Fruit fly (Drosophila melanogaster): ENCODE results near the gene CG4613.

Gene CG4613

DNA sequence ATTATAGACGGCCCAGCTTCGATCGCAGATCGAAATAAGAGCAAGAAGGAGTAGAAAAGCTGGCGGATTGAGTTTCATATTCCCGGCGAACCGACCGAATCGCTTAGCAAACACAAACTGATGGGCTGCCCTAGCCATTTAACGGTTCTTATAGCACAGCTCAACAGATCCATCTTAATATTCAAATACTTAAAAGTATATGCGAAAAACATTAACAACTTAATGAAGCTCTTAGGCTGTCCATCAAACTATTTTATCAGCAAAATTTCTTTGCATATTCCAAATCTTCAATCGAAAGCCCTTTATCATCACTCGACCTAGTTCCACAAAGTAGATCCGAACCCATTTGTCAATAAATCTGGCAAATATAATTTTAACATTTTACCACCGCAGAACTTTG lies at the start of gene CG4613:
Gene CG4613 (minus strand): TSS at position 101 of the 400 bp plus-strand sequence.
- no peak for TF ChIP-seq noc (tag; optimal IDR thresholded peaks at IDR 0.05)

DNA sequence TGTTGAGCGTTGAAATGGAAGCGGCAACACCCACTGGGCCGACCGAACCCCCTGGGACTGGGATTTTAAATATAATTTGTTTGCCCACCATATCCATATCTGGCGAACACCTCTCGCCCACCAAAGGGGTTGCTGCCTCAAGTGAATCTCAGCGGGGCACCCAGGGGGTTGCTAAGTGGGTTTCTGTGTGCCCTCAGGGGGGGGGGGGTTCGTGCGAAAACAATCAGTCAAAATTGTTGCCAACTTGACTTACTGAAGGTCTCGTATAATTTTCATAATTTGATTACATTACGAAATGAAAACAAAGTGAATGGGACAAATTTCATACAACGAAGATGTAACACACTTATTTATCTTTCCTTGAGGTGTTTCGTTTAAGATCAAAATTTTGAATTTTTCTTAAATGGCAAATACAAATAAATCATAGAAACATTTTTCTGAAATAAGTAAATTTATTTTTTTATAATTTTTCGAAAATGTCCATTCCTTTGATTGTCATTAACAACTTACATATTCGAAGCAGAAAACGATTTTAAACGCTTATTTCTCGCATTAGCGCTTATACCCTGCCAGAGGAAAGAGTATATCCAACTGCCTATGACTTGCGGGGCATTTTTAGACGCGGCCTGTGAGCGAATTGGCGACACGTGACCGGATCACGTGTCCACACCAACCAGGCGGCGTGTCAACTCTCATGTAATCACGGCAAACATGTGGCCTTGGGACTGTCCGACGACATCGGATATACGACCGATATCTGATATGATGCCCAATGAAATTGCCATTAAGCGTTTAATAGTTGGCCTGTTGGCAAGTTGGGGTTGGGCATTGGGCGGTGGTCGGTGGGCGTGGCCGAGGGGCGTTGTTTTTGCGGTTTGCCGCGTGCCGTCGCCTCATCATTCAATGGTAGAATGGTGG lies 48.4 kb upstream of the CG4613 start:
- TF ChIP-seq noc (tag; optimal IDR thresholded peaks at IDR 0.05), result no peak

DNA sequence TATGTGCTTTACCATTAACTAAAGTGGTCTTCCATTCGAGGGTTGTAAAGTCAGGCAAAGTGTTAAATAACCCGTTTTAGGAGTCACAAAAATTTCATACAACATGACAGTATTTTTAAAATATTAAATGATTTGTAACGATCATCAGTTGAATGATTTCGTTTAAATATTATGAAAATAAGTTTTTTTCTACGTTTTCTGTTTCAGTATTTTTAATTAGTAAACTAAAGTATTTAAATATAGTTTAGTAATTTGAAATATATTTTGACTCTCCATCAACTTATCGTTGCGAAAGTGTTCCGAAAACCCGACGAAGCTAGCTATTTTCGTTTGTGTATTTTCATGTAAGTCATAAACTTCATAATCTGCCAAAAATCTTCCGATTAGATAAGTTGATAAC lies 45.6 kb upstream of the CG4613 start, which contains the start of gene CG42758:
Gene CG42758 (plus strand): TSS at position 301 of the 400 bp plus-strand sequence.
- no peak for TF ChIP-seq noc (tag; optimal IDR thresholded peaks at IDR 0.05)

DNA sequence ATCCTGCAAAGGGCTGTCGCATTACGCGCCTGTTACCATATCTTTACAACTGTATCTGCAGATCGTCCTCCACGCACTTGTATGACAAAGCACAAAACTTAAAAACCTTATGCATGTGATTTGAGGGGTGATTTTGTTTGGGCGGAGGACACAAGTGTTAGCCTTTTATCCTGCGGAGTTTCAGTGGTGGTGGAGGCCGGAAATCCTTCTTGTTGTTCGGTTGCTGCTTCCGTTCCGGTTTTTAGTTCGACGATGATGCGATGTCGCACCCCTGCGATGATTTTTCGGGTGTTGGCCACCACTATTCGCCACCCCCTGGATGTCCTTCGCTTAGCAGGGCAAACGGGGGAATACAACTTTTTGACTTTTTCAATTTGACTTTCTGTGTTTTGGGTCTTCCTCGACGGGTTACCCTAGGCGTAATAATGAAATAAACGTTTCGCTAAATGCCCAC lies 43.7 kb upstream of the CG4613 start:
- TF ChIP-seq noc (tag; optimal IDR thresholded peaks at IDR 0.05), result no peak

DNA sequence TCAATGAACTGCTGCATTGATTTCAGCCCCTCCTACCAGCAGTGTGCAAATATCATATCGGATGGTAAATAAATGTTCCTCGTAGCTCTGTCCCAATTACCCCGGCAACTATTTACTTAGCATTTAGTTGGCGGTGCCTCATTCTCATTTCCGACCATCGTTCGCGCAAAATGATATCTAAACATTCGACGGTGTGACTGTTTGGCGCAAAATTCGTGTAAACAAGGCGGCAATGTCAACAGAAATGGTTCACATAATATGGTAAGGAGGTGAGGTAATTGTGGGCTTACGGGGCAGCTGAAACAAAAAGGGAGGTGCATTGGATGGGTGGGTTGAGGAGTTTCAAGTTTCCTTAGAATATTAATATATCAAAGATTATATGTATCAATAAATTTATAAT lies 42.9 kb upstream of the CG4613 start:
- no peak for TF ChIP-seq noc (tag; optimal IDR thresholded peaks at IDR 0.05)

DNA sequence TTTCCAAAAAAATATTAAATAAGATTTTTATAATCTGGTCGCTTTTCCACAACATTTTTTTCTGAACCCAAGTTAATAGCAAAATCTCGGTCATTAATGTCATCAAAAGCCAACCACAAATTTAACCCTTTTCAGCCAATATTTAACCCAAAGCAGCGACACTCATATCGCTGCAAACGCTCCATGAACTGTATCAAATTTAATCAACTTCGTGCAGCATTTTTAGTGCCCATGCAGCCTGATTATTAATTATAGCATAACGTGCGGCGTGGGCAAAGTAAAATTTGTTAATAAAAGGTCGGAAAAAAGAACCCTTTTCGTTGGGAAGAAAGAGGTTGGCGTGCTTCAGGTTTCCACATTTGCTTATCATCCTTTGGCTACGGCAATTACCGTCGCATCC lies 42.0 kb upstream of the CG4613 start:
- no peak for TF ChIP-seq noc (tag; optimal IDR thresholded peaks at IDR 0.05)

DNA sequence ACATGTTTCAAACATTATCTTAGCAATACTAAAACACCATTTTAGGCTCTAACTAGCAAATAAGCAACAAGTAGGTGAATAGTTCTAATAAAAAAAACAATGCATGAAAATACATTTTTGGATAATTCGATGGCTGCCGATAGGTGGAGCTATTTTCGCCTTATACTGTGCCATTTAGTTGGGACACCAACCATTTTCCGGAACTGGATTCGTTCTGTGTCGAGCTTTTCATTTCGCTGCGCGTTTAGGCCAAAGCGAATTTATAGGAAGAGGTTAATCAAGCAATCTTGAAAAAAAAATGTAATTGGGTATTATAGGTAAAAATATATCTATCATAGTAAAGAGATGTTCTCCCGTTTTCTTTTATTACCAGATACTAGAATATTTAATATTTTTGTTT lies 41.2 kb upstream of the CG4613 start:
- TF ChIP-seq noc (tag; optimal IDR thresholded peaks at IDR 0.05), result no peak

DNA sequence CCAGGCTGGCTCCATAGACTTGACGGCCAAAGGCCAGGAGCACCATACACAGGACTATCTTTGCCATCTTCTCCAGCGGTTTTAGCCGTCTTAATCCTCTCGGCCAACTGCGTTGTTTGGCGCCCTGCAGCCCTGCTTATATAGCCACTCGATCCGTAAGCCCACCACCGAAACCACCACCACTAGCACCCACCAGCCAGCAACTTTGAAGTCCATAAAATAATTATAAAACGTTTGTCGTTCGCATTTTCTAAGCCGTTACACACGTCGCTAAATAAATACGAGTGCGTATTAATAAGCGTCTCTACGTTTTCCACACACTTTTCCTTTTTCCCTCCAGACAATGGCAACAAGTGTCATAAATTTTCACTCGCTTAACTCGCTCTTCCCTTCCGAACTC lies 39.2 kb upstream of the CG4613 start, which contains the start of gene Lk:
Gene Lk (minus strand): TSS at position 101 of the 400 bp plus-strand sequence.
- TF ChIP-seq noc (tag; optimal IDR thresholded peaks at IDR 0.05), result no peak

DNA sequence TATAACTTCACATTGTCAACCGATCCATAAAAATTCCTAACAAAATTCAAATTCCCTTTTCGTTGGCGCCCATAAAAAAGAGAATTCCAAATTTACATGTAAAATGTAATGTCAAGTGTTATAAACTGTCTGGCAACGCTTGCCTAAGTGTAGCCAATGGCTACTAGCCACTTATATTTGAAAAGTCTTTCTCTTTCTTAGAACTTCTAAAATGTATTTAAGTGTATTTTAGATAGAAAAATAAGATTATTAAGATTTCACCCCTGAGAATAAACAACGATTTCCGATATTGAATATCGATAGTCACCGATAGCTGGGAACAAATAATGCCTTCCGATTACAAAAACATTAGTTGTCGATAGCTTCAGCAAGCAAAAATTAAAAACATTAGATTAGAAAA lies 38.2 kb upstream of the CG4613 start, which contains the start of gene CG34039:
Gene CG34039 (plus strand): TSS at position 342 of the 400 bp plus-strand sequence.
- TF ChIP-seq noc (tag; optimal IDR thresholded peaks at IDR 0.05), result no peak

DNA sequence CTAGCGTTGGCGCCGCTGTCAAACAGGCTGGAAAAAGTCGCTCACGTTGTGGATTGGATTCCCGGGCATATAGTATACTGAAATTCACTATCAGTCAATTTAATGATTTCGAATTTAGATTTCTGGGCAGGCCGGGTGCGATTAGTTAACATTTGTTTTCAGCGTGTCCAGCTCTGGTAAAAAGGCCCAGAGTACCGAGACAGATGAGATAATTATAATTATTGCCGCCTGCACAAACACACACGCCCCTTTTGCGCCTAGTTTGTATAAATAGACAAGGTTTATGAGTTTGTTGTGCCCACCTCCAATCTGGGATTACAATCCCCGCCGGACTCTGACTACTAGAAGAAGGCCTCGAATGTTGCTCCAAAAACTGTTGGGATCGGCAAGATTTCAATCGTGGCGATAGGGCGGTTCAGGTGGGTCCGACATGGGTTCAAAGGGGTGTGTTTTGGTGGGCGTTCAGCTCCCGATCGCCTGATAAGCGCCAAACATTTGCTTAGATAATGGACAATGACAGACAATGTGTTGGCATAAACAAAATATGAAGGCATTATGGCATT lies 37.5 kb upstream of the CG4613 start:
- peak; percentile 16 for TF ChIP-seq noc (tag; optimal IDR thresholded peaks at IDR 0.05)

DNA sequence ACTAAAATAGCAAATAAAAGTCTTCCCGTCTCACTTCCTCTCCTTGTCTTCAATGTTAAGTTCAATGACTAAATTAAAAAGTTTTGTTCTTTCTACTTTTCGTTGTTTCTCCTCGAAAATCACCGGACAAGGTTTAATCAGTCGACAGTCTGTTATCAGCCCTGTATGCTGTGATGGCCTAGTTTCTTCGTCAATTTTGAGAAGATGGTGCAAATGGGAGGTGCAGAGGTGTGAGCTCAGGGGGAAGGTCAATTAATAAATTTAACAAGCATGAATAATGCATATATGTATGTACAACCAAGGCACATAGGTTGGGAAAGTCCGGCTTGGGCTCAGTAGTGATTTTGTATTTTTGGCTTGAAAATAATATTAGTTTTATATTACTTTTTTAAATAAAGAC lies 36.5 kb upstream of the CG4613 start:
- peak; percentile 67 for TF ChIP-seq noc (tag; optimal IDR thresholded peaks at IDR 0.05)

DNA sequence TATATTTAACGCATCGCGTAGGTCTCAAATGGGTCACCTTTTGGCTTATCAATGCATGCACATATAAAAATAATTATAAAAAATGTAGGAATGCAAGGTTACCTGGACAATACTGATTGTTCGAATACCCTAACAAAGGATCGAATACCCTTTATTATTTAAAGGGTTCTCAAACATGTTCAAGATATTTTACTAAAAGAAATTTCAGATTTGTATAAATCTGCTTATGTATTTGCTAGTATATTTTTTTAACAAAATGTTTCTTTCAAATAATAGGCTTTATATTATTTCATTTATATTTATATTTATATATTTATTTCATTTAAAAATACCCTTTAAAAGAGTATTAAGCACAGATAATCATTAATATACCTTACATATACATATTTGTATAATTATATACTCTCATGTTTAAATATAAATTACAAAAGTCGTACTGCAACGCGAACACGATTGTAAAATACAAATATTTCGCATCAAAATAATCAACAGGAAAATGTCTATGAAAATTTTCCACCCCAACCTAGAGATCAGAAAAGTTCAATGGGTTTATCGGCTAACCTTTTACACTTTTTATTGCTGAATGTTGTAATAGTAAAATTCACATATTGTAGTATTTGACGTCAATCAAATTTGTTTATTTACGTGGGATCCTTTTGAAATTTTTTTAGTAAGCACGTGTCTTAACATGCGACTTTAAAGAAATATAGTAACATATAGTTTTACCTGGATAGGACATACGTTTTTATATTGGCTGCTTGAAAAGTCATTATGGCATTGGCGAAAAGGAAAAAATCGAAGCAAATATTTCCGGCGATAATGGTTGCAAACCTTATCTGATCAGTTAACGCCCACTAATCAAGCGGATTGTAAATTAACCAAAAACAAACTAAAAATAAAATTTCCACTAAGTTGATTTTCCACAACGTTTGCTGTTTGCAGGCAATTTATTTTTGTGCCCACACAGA lies 35.6 kb upstream of the CG4613 start:
- no peak for TF ChIP-seq noc (tag; optimal IDR thresholded peaks at IDR 0.05)

DNA sequence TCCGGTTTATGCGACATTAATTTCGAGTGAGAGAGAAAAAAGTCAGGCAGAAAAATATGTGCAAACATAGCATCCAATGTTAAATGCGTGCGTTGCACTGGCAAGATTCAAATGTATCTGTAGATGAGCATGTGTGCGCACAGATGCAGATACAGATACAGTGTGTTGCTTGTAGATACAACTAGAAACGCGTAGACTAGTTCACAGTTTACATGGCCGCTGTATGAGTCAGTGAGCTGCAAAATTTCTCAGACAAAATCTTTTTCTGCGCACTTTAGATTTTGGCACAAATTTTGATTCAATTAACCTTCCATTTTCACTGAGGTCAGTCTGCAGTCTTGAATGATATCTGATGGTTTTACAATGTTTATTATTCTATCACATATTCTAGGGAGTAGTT lies 34.7 kb upstream of the CG4613 start:
- no peak for TF ChIP-seq noc (tag; optimal IDR thresholded peaks at IDR 0.05)

DNA sequence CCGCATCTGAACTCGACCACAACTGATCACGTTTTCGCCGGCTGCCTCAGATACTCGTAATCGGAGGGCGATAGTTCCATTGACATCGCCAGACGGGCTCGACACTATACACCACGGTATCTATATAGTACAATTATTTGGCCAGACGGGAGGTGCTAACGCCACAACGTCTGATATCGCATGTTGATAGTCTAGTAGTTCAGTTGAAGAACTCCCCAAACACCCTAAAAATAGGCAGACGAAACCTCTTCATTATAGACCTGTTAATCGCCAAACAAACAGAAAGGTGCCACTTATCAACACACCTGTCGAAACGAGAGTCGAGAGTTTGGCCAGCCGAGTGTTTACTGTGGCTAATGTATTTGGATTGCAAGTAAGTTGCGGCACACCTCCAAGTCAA lies 33.6 kb upstream of the CG4613 start:
- peak; percentile 28 for TF ChIP-seq noc (tag; optimal IDR thresholded peaks at IDR 0.05)

DNA sequence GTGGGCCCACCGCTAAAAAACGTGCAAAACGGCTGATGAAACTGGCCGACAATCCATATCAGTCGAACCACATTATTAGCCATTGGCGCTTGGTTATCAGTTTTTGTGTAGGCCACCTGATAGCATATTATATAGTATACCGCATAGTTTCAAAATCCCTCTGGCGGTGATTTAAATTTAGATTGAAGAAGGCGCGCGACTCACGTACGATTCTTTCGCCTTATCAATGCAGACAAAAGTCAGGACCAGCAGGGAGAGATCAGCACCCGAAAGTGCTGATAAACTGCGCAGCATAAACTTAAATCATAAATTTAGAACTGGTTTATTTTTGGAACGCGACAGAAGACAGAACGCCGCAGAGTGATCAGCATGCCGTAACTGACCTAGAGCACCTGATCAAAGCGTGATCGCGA lies 32.4 kb upstream of the CG4613 start:
- TF ChIP-seq noc (tag; optimal IDR thresholded peaks at IDR 0.05), result peak; percentile 84

DNA sequence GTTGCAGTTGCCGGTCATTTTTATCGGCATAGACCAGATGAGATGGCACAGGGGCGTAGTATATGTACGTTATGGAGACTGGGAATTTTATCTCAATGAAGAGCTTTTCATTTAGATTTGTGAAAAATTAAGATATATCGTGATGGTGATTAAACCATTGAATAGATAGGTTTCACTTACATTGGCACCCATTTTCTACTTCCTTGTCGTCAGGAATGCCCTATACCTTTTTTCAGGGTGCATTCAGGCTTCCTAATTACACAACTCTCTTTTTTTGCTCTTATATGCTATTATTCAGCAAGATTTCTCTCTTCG lies 31.4 kb upstream of the CG4613 start:
- TF ChIP-seq noc (tag; optimal IDR thresholded peaks at IDR 0.05), result no peak
